Worm (Caenorhabditis elegans) whole organism, L4/young adult: ENCODE measurements around the gene F47D12.3.

Experiments
- dao-5 ChIP-seq: sonication (generic microtip); optimal IDR thresholded peaks from 2 replicates; lab custom pipeline; 2016; ENCODE audit warnings: missing genotype, missing genetic modification characterization, moderate library complexity, missing compliant biosample characterization
- him-1 ChIP-seq: sonication (generic microtip); optimal IDR thresholded peaks from 2 replicates; lab custom pipeline; 2016; ENCODE audit warnings: missing genotype, missing genetic modification reagents, missing genetic modification characterization, missing compliant biosample characterization

DNA sequence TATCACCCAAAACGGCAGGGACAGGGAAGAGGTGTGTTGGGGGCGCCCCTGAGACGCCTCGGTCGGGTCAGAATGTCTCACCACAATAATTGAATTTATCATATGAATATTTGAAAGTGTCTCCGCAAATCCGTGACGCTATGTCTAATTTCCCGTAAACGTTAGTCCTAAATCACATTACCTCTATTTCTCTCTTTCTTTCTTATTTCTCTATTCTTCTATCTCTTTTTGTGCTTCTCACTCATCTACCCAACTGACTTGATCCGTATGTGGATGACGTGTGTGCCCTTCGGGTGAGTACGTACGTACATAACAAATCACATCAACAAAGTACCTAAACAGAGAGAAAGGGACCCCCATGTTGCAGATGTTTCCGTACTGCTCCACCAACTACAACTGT lies 19.1 kb downstream of the F47D12.3 start:
- TF ChIP-seq him-1 (tag; lab: Kevin White, UChicago) (no peak), dao-5 (tag; lab: Kevin White, UChicago) (no peak)
